Fruit fly (Drosophila melanogaster) whole organism, embryonic: Measurements from ENCODE around the gene ninaE.

Experiments
- CG10147 ChIP-seq: fragments of 200-800 bp; sonication (Bioruptor generic); optimal IDR thresholded peaks from 2 replicates; lab custom pipeline; 2019; ENCODE audit warnings: missing biosample characterization, mild to moderate bottlenecking, missing genetic modification characterization, moderate library complexity
- CG10274 ChIP-seq: fragments of 200-800 bp; sonication (Bioruptor generic); optimal IDR thresholded peaks from 3 replicates; lab custom pipeline; 2017; ENCODE audit warnings: missing biosample characterization, mild to moderate bottlenecking, missing genetic modification characterization
- CG12299 ChIP-seq: fragments of 200-800 bp; sonication (Bioruptor generic); optimal IDR thresholded peaks from 2 replicates; lab custom pipeline; 2018; ENCODE audit warnings: missing biosample characterization, mild to moderate bottlenecking, missing genetic modification characterization
- CG12942 ChIP-seq: fragments of 200-800 bp; sonication (Bioruptor generic); optimal IDR thresholded peaks from 3 replicates; lab custom pipeline; 2016; ENCODE audit warnings: missing biosample characterization, missing genetic modification characterization
- CG15011 ChIP-seq: fragments of 200-800 bp; sonication (Bioruptor generic); optimal IDR thresholded peaks from 3 replicates; lab custom pipeline; 2018; ENCODE audit warnings: missing biosample characterization, mild to moderate bottlenecking, missing genetic modification characterization
- CG1647 ChIP-seq: fragments of 200-800 bp; sonication (Bioruptor generic); optimal IDR thresholded peaks from 3 replicates; lab custom pipeline; 2016; ENCODE audit warnings: missing biosample characterization, missing genetic modification characterization
- CG16863 ChIP-seq: fragments of 200-800 bp; sonication (Bioruptor generic); optimal IDR thresholded peaks from 3 replicates; lab custom pipeline; 2016; ENCODE audit warnings: missing biosample characterization, missing genetic modification characterization
- CG17186 ChIP-seq: fragments of 200-800 bp; sonication (Bioruptor generic); optimal IDR thresholded peaks from 3 replicates; lab custom pipeline; 2017; ENCODE audit warnings: missing biosample characterization, missing genetic modification reagents, missing genetic modification characterization
- CG17568 ChIP-seq: fragments of 200-800 bp; sonication (Bioruptor generic); optimal IDR thresholded peaks from 2 replicates; lab custom pipeline; 2018; ENCODE audit warnings: missing biosample characterization, mild to moderate bottlenecking, missing genetic modification characterization, moderate library complexity
- CG17912 ChIP-seq: fragments of 200-800 bp; sonication (Bioruptor generic); optimal IDR thresholded peaks from 2 replicates; lab custom pipeline; 2018; ENCODE audit warnings: missing biosample characterization, mild to moderate bottlenecking, missing genetic modification characterization
- CG4360 ChIP-seq: fragments of 200-800 bp; sonication (Bioruptor generic); IDR thresholded peaks from 2 replicates; pipeline ENCODE4 v1.3.6; 2022; ENCODE audit warnings: missing biosample characterization, missing genetic modification characterization
- CG5245 ChIP-seq: fragments of 200-800 bp; sonication (Bioruptor generic); optimal IDR thresholded peaks from 3 replicates; lab custom pipeline; 2016; ENCODE audit warnings: missing biosample characterization, missing genetic modification characterization
- CG6854 ChIP-seq: fragments of 200-800 bp; sonication (Bioruptor generic); optimal IDR thresholded peaks from 3 replicates; lab custom pipeline; 2017; ENCODE audit warnings: missing biosample characterization, mild to moderate bottlenecking, missing genetic modification characterization
- CG7271 ChIP-seq: fragments of 200-800 bp; sonication (Bioruptor generic); optimal IDR thresholded peaks from 2 replicates; lab custom pipeline; 2018; ENCODE audit warnings: missing biosample characterization, mild to moderate bottlenecking, missing genetic modification characterization, moderate library complexity
- CG7786 ChIP-seq: fragments of 200-800 bp; sonication (Bioruptor generic); optimal IDR thresholded peaks from 2 replicates; lab custom pipeline; 2016; ENCODE audit warnings: missing biosample characterization, missing genetic modification characterization
- CG7928 ChIP-seq: fragments of 200-800 bp; sonication (Bioruptor generic); optimal IDR thresholded peaks from 2 replicates; lab custom pipeline; 2017; ENCODE audit warnings: missing biosample characterization, mild to moderate bottlenecking, missing genetic modification characterization
- CG7963 ChIP-seq: fragments of 200-800 bp; sonication (Bioruptor generic); IDR thresholded peaks from 3 replicates; pipeline ENCODE4 v1.3.6; 2022; ENCODE audit warnings: missing biosample characterization, missing genetic modification characterization; ENCODE audit not compliant: partially characterized antibody
- CG8478 ChIP-seq: fragments of >200 bp; optimal IDR thresholded peaks from 2 replicates; lab custom pipeline; 2018
- CG8765 ChIP-seq: fragments of 200-800 bp; sonication (Bioruptor generic); IDR thresholded peaks from 2 replicates; pipeline ENCODE4 v1.3.6; 2022; ENCODE audit warnings: missing biosample characterization, missing genetic modification characterization
- D19A ChIP-seq: fragments of 200-800 bp; optimal IDR thresholded peaks from 3 replicates; lab custom pipeline; 2019; ENCODE audit warnings: missing biosample characterization, mild to moderate bottlenecking, missing genetic modification characterization, moderate library complexity
- Doc3 ChIP-seq: fragments of 200-800 bp; sonication (Bioruptor generic); IDR thresholded peaks from 3 replicates; pipeline ENCODE4 v1.3.6; 2022; ENCODE audit warnings: missing biosample characterization, missing genetic modification characterization; ENCODE audit not compliant: partially characterized antibody
- Dref ChIP-seq: fragments of 200-800 bp; sonication (Bioruptor generic); IDR thresholded peaks from 2 replicates; pipeline ENCODE4 v1.3.6; 2022; ENCODE audit warnings: missing biosample characterization, missing genetic modification characterization
- Eip74EF ChIP-seq, 2 experiments: fragments of 200-800 bp in 1 of 2; fragments of >200 bp in 1 of 2; sonication (Bioruptor generic) in 1 of 2; optimal IDR thresholded peaks; 2 replicates each; lab custom pipeline; 2017 to 2019; ENCODE audit warnings: missing biosample characterization in 2 of 2, missing genetic modification characterization in 2 of 2, mild to moderate bottlenecking in 1 of 2, moderate library complexity in 1 of 2
- Elba2 ChIP-seq: fragments of 200-800 bp; sonication (Bioruptor generic); optimal IDR thresholded peaks from 3 replicates; lab custom pipeline; 2016; ENCODE audit warnings: missing biosample characterization, missing genetic modification characterization
- Gug ChIP-seq: fragments of 200-800 bp; sonication (Bioruptor generic); IDR thresholded peaks from 4 replicates; pipeline ENCODE4 v1.3.6; 2022; ENCODE audit warnings: missing biosample characterization, missing genetic modification characterization
- Hr51 ChIP-seq, 2 experiments: fragments of 200-800 bp; sonication (Bioruptor generic); optimal IDR thresholded peaks; 2 replicates in 1 of 2; 3 replicates in 1 of 2; lab custom pipeline; 2016 to 2018; ENCODE audit warnings: missing biosample characterization in 2 of 2, missing genetic modification characterization in 2 of 2, mild to moderate bottlenecking in 1 of 2, moderate library complexity in 1 of 2
- NFAT ChIP-seq: fragments of 200-800 bp; sonication (Bioruptor generic); IDR thresholded peaks from 2 replicates; pipeline ENCODE4 v1.3.6; 2022; ENCODE audit warnings: missing biosample characterization, missing genetic modification characterization
- Neu2 ChIP-seq: fragments of 200-800 bp; sonication (Bioruptor generic); optimal IDR thresholded peaks from 3 replicates; lab custom pipeline; 2016; ENCODE audit warnings: missing biosample characterization, missing genetic modification characterization, borderline replicate concordance
- ap ChIP-seq: fragments of 200-800 bp; sonication (Bioruptor generic); IDR thresholded peaks from 2 replicates; pipeline ENCODE4 v1.3.6; 2022; ENCODE audit warnings: missing biosample characterization, missing genetic modification characterization
- chinmo ChIP-seq: fragments of 200-800 bp; sonication (Bioruptor generic); IDR thresholded peaks from 4 replicates; pipeline ENCODE4 v1.3.6; 2022; ENCODE audit warnings: missing biosample characterization, missing genetic modification characterization; ENCODE audit not compliant: partially characterized antibody
- cwo ChIP-seq: fragments of 200-800 bp; sonication (Bioruptor generic); optimal IDR thresholded peaks from 3 replicates; lab custom pipeline; 2017; ENCODE audit warnings: missing biosample characterization, missing genetic modification characterization, mild to moderate bottlenecking, moderate library complexity, missing genetic modification reagents
- disco-r ChIP-seq: fragments of 200-800 bp; sonication (Bioruptor generic); optimal IDR thresholded peaks from 2 replicates; lab custom pipeline; 2016; ENCODE audit warnings: missing biosample characterization, missing genetic modification characterization
- gce ChIP-seq: fragments of 200-800 bp; sonication (Bioruptor generic); IDR thresholded peaks from 3 replicates; pipeline ENCODE4 v1.3.6; 2022; ENCODE audit warnings: missing biosample characterization, missing genetic modification characterization
- jumu ChIP-seq: fragments of 200-800 bp; sonication (Bioruptor generic); optimal IDR thresholded peaks from 3 replicates; lab custom pipeline; 2016; ENCODE audit warnings: missing biosample characterization, missing genetic modification characterization
- kah ChIP-seq: fragments of 200-800 bp; sonication (Bioruptor generic); optimal IDR thresholded peaks from 2 replicates; lab custom pipeline; 2018; ENCODE audit warnings: missing biosample characterization, mild to moderate bottlenecking, missing genetic modification characterization
- nerfin-2 ChIP-seq: fragments of 200-800 bp; sonication (Bioruptor generic); IDR thresholded peaks from 2 replicates; pipeline ENCODE4 v1.3.6; 2022; ENCODE audit warnings: missing biosample characterization, missing genetic modification characterization; ENCODE audit not compliant: partially characterized antibody
- nom ChIP-seq: fragments of 200-800 bp; sonication (Bioruptor generic); optimal IDR thresholded peaks from 2 replicates; lab custom pipeline; 2017; ENCODE audit warnings: missing biosample characterization, missing genetic modification characterization, mild to moderate bottlenecking, moderate library complexity, missing genetic modification reagents
- peb ChIP-seq: fragments of 200-800 bp; sonication (Bioruptor generic); IDR thresholded peaks from 2 replicates; pipeline ENCODE4 v1.3.6; 2022; ENCODE audit warnings: missing biosample characterization, missing genetic modification characterization
- ro ChIP-seq: fragments of 200-800 bp; sonication (Bioruptor generic); IDR thresholded peaks from 2 replicates; pipeline ENCODE4 v1.3.6; 2022; ENCODE audit warnings: missing biosample characterization, missing genetic modification characterization
- stwl ChIP-seq: fragments of 200-800 bp; sonication (Bioruptor generic); optimal IDR thresholded peaks from 3 replicates; lab custom pipeline; 2018; ENCODE audit warnings: missing biosample characterization, mild to moderate bottlenecking, missing genetic modification characterization, moderate library complexity
- tgo ChIP-seq: fragments of 200-800 bp; sonication (Bioruptor generic); IDR thresholded peaks from 3 replicates; pipeline ENCODE4 v1.3.6; 2022; ENCODE audit warnings: missing biosample characterization, missing genetic modification characterization
- tll ChIP-seq, 2 experiments: fragments of 200-800 bp in 1 of 2; fragments of >200 bp in 1 of 2; sonication (Bioruptor generic) in 1 of 2; optimal IDR thresholded peaks; 2 replicates each; lab custom pipeline; 2017 to 2019; ENCODE audit warnings: missing biosample characterization in 2 of 2, missing genetic modification characterization in 2 of 2, mild to moderate bottlenecking in 1 of 2, moderate library complexity in 1 of 2
- ttk ChIP-seq: fragments of 200-800 bp; sonication (Bioruptor generic); IDR thresholded peaks from 2 replicates; pipeline ENCODE4 v2.1.2; 2022; ENCODE audit warnings: missing biosample characterization, missing genetic modification characterization
- twi ChIP-seq: fragments of 200-800 bp; optimal IDR thresholded peaks from 2 replicates; lab custom pipeline; 2019; ENCODE audit warnings: missing biosample characterization, mild to moderate bottlenecking, missing genetic modification characterization, moderate library complexity

Gene ninaE

dm6 chr3R:19863979-19864775, 23.8 kb downstream of the ninaE start, which contains the start of the genes CG4572 and CG4686 (continued):
- TF ChIP-seq kah (GFP tag; lab: Kevin White, UChicago) (peak; percentile 48), disco-r (GFP tag; lab: Kevin White, UChicago) (peak; percentile 45), cwo (peak; percentile 57), Hr51 (GFP tag; optimal IDR thresholded peaks at IDR 0.05; lab: Kevin White, UChicago) (peak; percentile 57 to 77), ro (0 out of 2 replicates have a peak, but pooled peaks have one; percentile 12), D19A (tag; lab: Kevin White, UChicago) (peak; percentile 62), CG16863 (GFP tag; lab: Kevin White, UChicago) (peak; percentile 72), CG17186 (GFP tag; lab: Kevin White, UChicago) (peak; percentile 39)
- TF ChIP-seq, all 482 proteins: peak for 353

- TF ChIP-seq CG6854 = no peak
- peak; percentile 76 for TF ChIP-seq CG8765 (GFP tag; lab: Robert Waterston, UW)
- TF ChIP-seq stwl = peak; percentile 92
- peak; percentile 48 for TF ChIP-seq nerfin-2
- peak; percentile 86 for TF ChIP-seq CG7786 (GFP tag; lab: Kevin White, UChicago)
- TF ChIP-seq CG7928 (GFP tag; lab: Kevin White, UChicago) = peak; percentile 41
- TF ChIP-seq CG7271 (tag; lab: Kevin White, UChicago) = peak; percentile 33
- 0 out of 2 replicates have a peak, but pooled peaks have one; percentile 22 for TF ChIP-seq CG4360 (GFP tag; lab: Robert Waterston, UW)
- TF ChIP-seq Eip74EF (GFP tag; optimal IDR thresholded peaks at IDR 0.05; lab: Kevin White, UChicago) = peak in 1 of 2 experiments; percentile 98
- TF ChIP-seq CG12299 = peak; percentile 51
- TF ChIP-seq Doc3 (GFP tag; lab: Robert Waterston, UW) = peak; percentile 62
- TF ChIP-seq CG1647 = peak; percentile 81
- peak; percentile 24 for TF ChIP-seq CG17912 (GFP tag; lab: Kevin White, UChicago)
- TF ChIP-seq CG10274 (GFP tag; lab: Kevin White, UChicago) = no peak
- TF ChIP-seq CG10147 (GFP tag; lab: Kevin White, UChicago) = peak; percentile 38
- TF ChIP-seq CG7963 = no peak; the same call in 2 of the 3 replicates
- peak; percentile 76 for TF ChIP-seq CG12942 (GFP tag; lab: Kevin White, UChicago)
- peak; percentile 80; the same call in 1 of the 4 replicates for TF ChIP-seq chinmo (GFP tag; lab: Robert Waterston, UW)
- peak; percentile 60 for TF ChIP-seq CG5245
- no peak for TF ChIP-seq CG17568 (GFP tag; lab: Kevin White, UChicago)
- TF ChIP-seq tll (GFP tag; optimal IDR thresholded peaks at IDR 0.05; lab: Kevin White, UChicago) = peak; percentile 75 to 95
- TF ChIP-seq Elba2 (GFP tag; lab: Kevin White, UChicago) = peak; percentile 96
- TF ChIP-seq NFAT (GFP tag; lab: Robert Waterston, UW) = peak; percentile 81
- TF ChIP-seq twi (tag; lab: Kevin White, UChicago) = peak; percentile 71
- peak; percentile 74 for TF ChIP-seq tgo (GFP tag; lab: Robert Waterston, UW)
- peak; percentile 54 for TF ChIP-seq nom (GFP tag; lab: Kevin White, UChicago)
- TF ChIP-seq peb (GFP tag; lab: Robert Waterston, UW) = peak; percentile 47; the same call in 1 of the 2 replicates
- peak; percentile 81 for TF ChIP-seq ttk (GFP tag; lab: Robert Waterston, UW)
- no peak for TF ChIP-seq Neu2 (GFP tag; lab: Kevin White, UChicago)
- 0 out of 3 replicates have a peak, but pooled peaks have one; percentile 55 for TF ChIP-seq gce (GFP tag; lab: Robert Waterston, UW)
- TF ChIP-seq Gug (GFP tag; lab: Robert Waterston, UW) = peak; percentile 88
- TF ChIP-seq jumu = peak; percentile 93
- no peak for TF ChIP-seq CG8478
- TF ChIP-seq ap = peak; percentile 52; the same call in 1 of the 2 replicates
- peak; percentile 73 for TF ChIP-seq Dref (GFP tag; lab: Robert Waterston, UW)
- TF ChIP-seq CG15011 (GFP tag; lab: Kevin White, UChicago) = peak; percentile 26
These were observed 26.8 kb downstream of the ninaE start, which contains the start of the genes Ire1 and Mrm2 for dm6 chr3R:19860996-19861719. Gene Ire1 (minus strand): TSS chr3R:19861291. Gene Mrm2 (plus strand): TSS chr3R:19861610.
